Worm (Caenorhabditis elegans) whole organism, L2 larva: ENCODE data around the gene R07E3.1.

ENCODE experiments used
- ama-1 ChIP-seq: fragments of 150-350 bp; optimal IDR thresholded peaks from 2 replicates; lab custom pipeline; 2018; ENCODE audit warnings: inconsistent platforms
- snpc-4 ChIP-seq: fragments of 150-350 bp; optimal IDR thresholded peaks from 2 replicates; lab custom pipeline; 2014; ENCODE audit warnings: missing biosample characterization, missing genetic modification characterization
- ztf-11 ChIP-seq: sonication (generic microtip); optimal IDR thresholded peaks from 2 replicates; lab custom pipeline; 2017; ENCODE audit warnings: missing biosample characterization, missing genetic modification characterization

- TF ChIP-seq ztf-11 (tag; lab: Kevin White, UChicago) (no peak), ama-1 (lab: Kevin White, UChicago) (no peak), snpc-4 (tag; lab: Kevin White, UChicago) (no peak)
Measured at ce11 chrX:10376989-10377388, 36.0 kb upstream of the R07E3.1 start.
